Worm (Caenorhabditis elegans) whole organism, mixed stage, embryonic: ENCODE data around the gene pqn-10.

Experiments used
- M03D4.4 ChIP-seq: sonication (generic microtip); optimal IDR thresholded peaks from 2 replicates; lab custom pipeline; 2017; ENCODE audit warnings: mild to moderate bottlenecking, missing genetic modification characterization, missing compliant biosample characterization
- bed-3 ChIP-seq: fragments of 200-800 bp; sonication (Bioruptor generic); optimal IDR thresholded peaks from 3 replicates; lab custom pipeline; 2018; ENCODE audit warnings: mild to moderate bottlenecking, missing genetic modification characterization, moderate library complexity, missing compliant biosample characterization
- blmp-1 ChIP-seq: fragments of 150-350 bp; optimal IDR thresholded peaks from 2 replicates; lab custom pipeline; 2014; ENCODE audit warnings: missing biosample characterization, missing genetic modification characterization
- ceh-39 ChIP-seq: fragments of 150-350 bp; optimal IDR thresholded peaks from 2 replicates; lab custom pipeline; 2014; ENCODE audit warnings: missing biosample characterization, missing genetic modification characterization
- ceh-43 ChIP-seq: fragments of 200-800 bp; sonication (Bioruptor generic); optimal IDR thresholded peaks from 2 replicates; lab custom pipeline; 2018; ENCODE audit warnings: mild to moderate bottlenecking, missing genetic modification characterization, moderate library complexity, missing compliant biosample characterization
- ceh-83 ChIP-seq: fragments of 200-800 bp; sonication (Bioruptor generic); optimal IDR thresholded peaks from 2 replicates; lab custom pipeline; 2018; ENCODE audit warnings: mild to moderate bottlenecking, missing genetic modification characterization, missing compliant biosample characterization
- ces-1 ChIP-seq: fragments of 150-350 bp; optimal IDR thresholded peaks from 2 replicates; lab custom pipeline; 2014; ENCODE audit warnings: missing biosample characterization, missing genetic modification reagents, missing genetic modification characterization
- cnd-1 ChIP-seq: fragments of 200-800 bp; sonication (Bioruptor generic); optimal IDR thresholded peaks from 2 replicates; lab custom pipeline; 2018; ENCODE audit warnings: mild to moderate bottlenecking, missing genetic modification characterization, missing compliant biosample characterization
- drap-1 ChIP-seq: fragments of 200-800 bp; sonication (Bioruptor generic); optimal IDR thresholded peaks from 3 replicates; lab custom pipeline; 2018; ENCODE audit warnings: mild to moderate bottlenecking, missing genetic modification characterization, missing compliant biosample characterization
- elt-1 ChIP-seq: sonication (generic microtip); optimal IDR thresholded peaks from 2 replicates; lab custom pipeline; 2017; ENCODE audit warnings: missing genetic modification characterization, mild to moderate bottlenecking, missing compliant biosample characterization, antibody characterized with exemption, moderate library complexity, borderline replicate concordance; ENCODE audit not compliant: insufficient read depth
- flh-1 ChIP-seq: fragments of 200-800 bp; sonication (Bioruptor generic); optimal IDR thresholded peaks from 2 replicates; lab custom pipeline; 2018; ENCODE audit warnings: mild to moderate bottlenecking, missing genetic modification characterization, moderate library complexity, missing compliant biosample characterization
- ham-2 ChIP-seq: fragments of 200-800 bp; sonication (Bioruptor generic); optimal IDR thresholded peaks from 2 replicates; lab custom pipeline; 2018; ENCODE audit warnings: mild to moderate bottlenecking, missing genetic modification characterization, missing compliant biosample characterization
- hlh-1 ChIP-seq: fragments of 150-350 bp; optimal IDR thresholded peaks from 2 replicates; lab custom pipeline; 2014; ENCODE audit warnings: missing biosample characterization, missing genetic modification reagents, missing genetic modification characterization
- lin-13 ChIP-seq: fragments of 150-350 bp; optimal IDR thresholded peaks from 2 replicates; lab custom pipeline; 2014; ENCODE audit warnings: missing biosample characterization, missing genetic modification characterization
- lin-32 ChIP-seq: fragments of 200-800 bp; sonication (Bioruptor generic); optimal IDR thresholded peaks from 2 replicates; lab custom pipeline; 2018; ENCODE audit warnings: mild to moderate bottlenecking, missing genetic modification characterization, missing compliant biosample characterization
- lsy-2 ChIP-seq: fragments of 150-350 bp; optimal IDR thresholded peaks from 2 replicates; lab custom pipeline; 2014; ENCODE audit warnings: missing biosample characterization, missing genetic modification characterization
- mep-1 ChIP-seq: fragments of 150-350 bp; optimal IDR thresholded peaks from 2 replicates; lab custom pipeline; 2017; ENCODE audit warnings: missing biosample characterization, missing genetic modification reagents, missing genetic modification characterization, inconsistent platforms
- mls-2 ChIP-seq: sonication (generic microtip); optimal IDR thresholded peaks from 2 replicates; lab custom pipeline; 2016; ENCODE audit warnings: mild to moderate bottlenecking, missing genetic modification characterization, moderate library complexity, missing compliant biosample characterization
- nhr-12 ChIP-seq: fragments of 150-350 bp; optimal IDR thresholded peaks from 2 replicates; lab custom pipeline; 2014; ENCODE audit warnings: missing biosample characterization, missing genetic modification characterization
- nhr-2 ChIP-seq: fragments of 150-350 bp; optimal IDR thresholded peaks from 2 replicates; lab custom pipeline; 2014; ENCODE audit warnings: missing biosample characterization, missing genetic modification characterization
- nhr-237 ChIP-seq: fragments of 150-350 bp; optimal IDR thresholded peaks from 2 replicates; lab custom pipeline; 2014; ENCODE audit warnings: missing biosample characterization, missing genetic modification characterization
- pha-4 ChIP-seq: fragments of 150-350 bp; optimal IDR thresholded peaks from 2 replicates; lab custom pipeline; 2018; ENCODE audit warnings: missing biosample characterization, missing genetic modification reagents, missing genetic modification characterization
- sem-2 ChIP-seq: fragments of 200-800 bp; sonication (Bioruptor generic); optimal IDR thresholded peaks from 2 replicates; lab custom pipeline; 2018; ENCODE audit warnings: mild to moderate bottlenecking, missing genetic modification characterization, missing compliant biosample characterization
- snpc-4 ChIP-seq: fragments of 150-350 bp; optimal IDR thresholded peaks from 2 replicates; lab custom pipeline; 2014; ENCODE audit warnings: missing biosample characterization, missing genetic modification characterization
- sptf-1 ChIP-seq: sonication (generic microtip); optimal IDR thresholded peaks from 2 replicates; lab custom pipeline; 2017; ENCODE audit warnings: mild to moderate bottlenecking, missing genetic modification characterization, moderate library complexity, missing compliant biosample characterization
- tbx-8 ChIP-seq: fragments of 200-800 bp; sonication (Bioruptor generic); optimal IDR thresholded peaks from 2 replicates; lab custom pipeline; 2018; ENCODE audit warnings: mild to moderate bottlenecking, missing genetic modification characterization, moderate library complexity, missing compliant biosample characterization
- unc-120 ChIP-seq: sonication (generic microtip); optimal IDR thresholded peaks from 2 replicates; lab custom pipeline; 2017; ENCODE audit warnings: missing genetic modification characterization, missing compliant biosample characterization; ENCODE audit not compliant: poor library complexity, severe bottlenecking
- unc-39 ChIP-seq: fragments of 150-350 bp; optimal IDR thresholded peaks from 2 replicates; lab custom pipeline; 2014; ENCODE audit warnings: missing biosample characterization, missing genetic modification characterization
- unc-62 ChIP-seq: fragments of 150-350 bp; optimal IDR thresholded peaks from 2 replicates; lab custom pipeline; 2014; ENCODE audit warnings: missing biosample characterization, missing genetic modification reagents, missing genetic modification characterization
- zip-8 ChIP-seq: fragments of 150-350 bp; optimal IDR thresholded peaks from 2 replicates; lab custom pipeline; 2014; ENCODE audit warnings: missing biosample characterization, missing genetic modification characterization
- ztf-11 ChIP-seq: fragments of 150-350 bp; optimal IDR thresholded peaks from 2 replicates; lab custom pipeline; 2014; ENCODE audit warnings: missing biosample characterization, missing genetic modification characterization

Gene pqn-10

DNA sequence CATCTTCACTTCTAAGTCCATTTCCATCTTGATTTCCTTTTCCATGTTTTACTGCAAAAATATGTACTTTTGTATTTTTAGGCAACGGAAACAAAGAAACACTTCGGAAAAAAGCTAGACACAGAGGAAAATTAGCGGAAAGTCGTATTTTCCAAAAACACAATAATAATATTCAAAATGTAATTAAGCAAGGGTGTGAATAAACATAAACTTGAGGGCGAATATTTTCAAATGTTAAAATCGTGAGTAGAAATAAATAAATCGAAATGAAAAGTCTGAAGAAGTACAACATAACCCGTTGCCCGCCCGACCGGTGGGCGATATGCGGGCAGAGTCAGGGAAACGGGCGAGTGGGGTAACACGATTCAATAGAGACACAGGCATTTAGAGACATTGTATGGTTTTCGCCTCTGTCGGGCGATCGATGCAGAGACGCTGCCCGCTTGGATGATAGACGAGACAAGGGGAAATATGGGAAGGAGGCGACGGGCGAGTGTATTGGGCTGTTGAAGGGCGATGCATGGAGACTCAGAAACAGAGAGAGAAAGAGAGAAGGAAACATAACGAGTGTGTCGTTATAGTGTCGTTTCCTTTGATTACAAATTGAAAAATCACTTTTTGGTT is 9.1 kb downstream of the pqn-10 start, which contains the start of gene C09E7.4:
Gene C09E7.4 (minus strand): TSS at position 51 of the 624 bp plus-strand sequence.
- TF ChIP-seq ceh-43 (GFP tag; lab: Kevin White, UChicago) (no peak), sem-2 (GFP tag; lab: Kevin White, UChicago) (no peak), pha-4 (tag; lab: Kevin White, UChicago) (peak; percentile 66), bed-3 (GFP tag; lab: Kevin White, UChicago) (no peak), unc-62 (GFP tag; lab: Kevin White, UChicago) (peak; percentile 55), mep-1 (tag; lab: Kevin White, UChicago) (peak; percentile 35), ceh-83 (GFP tag; lab: Kevin White, UChicago) (no peak), lin-32 (GFP tag; lab: Kevin White, UChicago) (peak; percentile 8), lin-13 (peak; percentile 35), tbx-8 (GFP tag; lab: Kevin White, UChicago) (no peak), zip-8 (no peak), lsy-2 (peak; percentile 17), nhr-237 (tag; lab: Kevin White, UChicago) (no peak), elt-1 (tag; lab: Kevin White, UChicago) (no peak), cnd-1 (tag; lab: Kevin White, UChicago) (peak; percentile 59), sptf-1 (tag; lab: Kevin White, UChicago) (peak; percentile 61), nhr-2 (tag; lab: Kevin White, UChicago) (peak; percentile 34), ceh-39 (tag; lab: Kevin White, UChicago) (no peak), M03D4.4 (peak; percentile 45), hlh-1 (no peak), drap-1 (GFP tag; lab: Kevin White, UChicago) (peak; percentile 16), ces-1 (GFP tag; lab: Kevin White, UChicago) (peak; percentile 40), ham-2 (GFP tag; lab: Kevin White, UChicago) (peak; percentile 5), flh-1 (GFP tag; lab: Kevin White, UChicago) (no peak), unc-120 (tag; lab: Kevin White, UChicago) (peak; percentile 53), nhr-12 (no peak), mls-2 (tag; lab: Kevin White, UChicago) (peak; percentile 67)

DNA sequence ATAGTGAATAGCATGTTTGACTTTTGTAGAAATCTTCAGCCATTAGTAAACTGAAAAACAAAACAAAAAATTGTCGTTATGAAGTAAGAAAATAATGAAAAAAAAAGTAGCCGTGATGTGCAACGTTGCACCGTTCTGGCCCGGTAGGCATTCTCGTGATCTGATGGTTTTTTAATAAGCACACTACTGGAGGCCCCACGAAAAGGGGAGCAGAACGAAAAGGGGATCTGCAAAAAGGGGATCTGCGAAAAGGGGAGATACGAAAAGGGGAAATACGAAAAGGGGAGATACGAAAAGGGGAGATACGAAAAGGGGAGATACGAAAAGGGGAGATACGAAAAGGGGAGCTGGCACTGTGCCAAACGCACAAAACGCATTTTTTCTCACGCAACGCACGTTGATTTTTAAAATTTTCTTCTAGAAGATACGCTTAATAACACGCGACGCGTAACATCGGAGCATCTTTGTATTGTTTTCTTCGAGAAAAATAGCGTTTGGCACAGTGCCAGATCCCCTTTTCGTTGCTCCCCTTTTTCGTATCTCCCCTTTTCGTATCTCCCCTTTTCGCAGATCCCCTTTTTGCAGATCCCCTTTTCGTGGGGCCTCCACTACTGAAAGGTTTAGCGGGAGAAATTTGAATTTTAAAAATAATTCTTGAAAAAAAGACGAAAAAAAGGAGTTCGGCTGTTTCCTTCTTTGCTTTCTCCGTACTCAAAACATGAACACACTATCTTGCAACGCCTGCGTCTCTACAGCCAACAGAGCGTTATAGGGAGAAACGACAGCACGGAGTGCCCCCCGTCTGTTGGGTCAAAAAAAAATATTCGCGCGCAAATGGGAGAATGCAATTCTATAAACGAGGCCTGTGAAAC is 23.4 kb downstream of the pqn-10 start, which contains the start of gene C09E7.7:
Gene C09E7.7 (minus strand): TSS at position 57 of the 872 bp plus-strand sequence.
- peak; percentile 47 for TF ChIP-seq cnd-1 (tag; lab: Kevin White, UChicago)
- peak; percentile 38 for TF ChIP-seq mls-2 (tag; lab: Kevin White, UChicago)
- peak; percentile 67 for TF ChIP-seq sptf-1 (tag; lab: Kevin White, UChicago)
- TF ChIP-seq ces-1 (GFP tag; lab: Kevin White, UChicago), result peak; percentile 27
- peak; percentile 35 for TF ChIP-seq drap-1 (GFP tag; lab: Kevin White, UChicago)
- TF ChIP-seq sem-2 (GFP tag; lab: Kevin White, UChicago), result peak; percentile 13
- peak; percentile 40 for TF ChIP-seq lin-13
- TF ChIP-seq, all 35 proteins: peak for 7; not testable (repeated sequence) for 28

DNA sequence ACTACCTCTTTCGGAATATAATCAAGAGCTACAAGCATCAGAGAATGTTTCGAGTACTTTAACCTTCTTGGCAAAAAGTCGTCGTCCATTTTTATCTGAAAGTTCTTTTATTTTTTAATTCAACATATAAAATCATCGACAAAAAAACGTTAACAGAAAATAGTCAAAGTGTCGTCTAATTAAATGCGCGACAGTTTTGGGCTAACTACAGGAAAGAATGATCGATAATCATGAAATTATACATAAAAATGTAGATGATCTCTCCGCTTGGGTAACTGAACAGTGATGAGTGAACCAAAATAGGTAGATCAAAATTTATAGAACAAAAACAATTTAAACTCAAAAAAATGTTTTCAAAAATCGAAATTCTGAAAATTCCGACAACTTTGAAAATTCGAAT is 30.5 kb downstream of the pqn-10 start, which contains the start of gene C09E7.8:
Gene C09E7.8 (minus strand): TSS at position 101 of the 400 bp plus-strand sequence.
- TF ChIP-seq ztf-11 (tag; lab: Kevin White, UChicago) (no peak), ceh-83 (GFP tag; lab: Kevin White, UChicago) (no peak), snpc-4 (tag; lab: Kevin White, UChicago) (no peak), unc-39 (no peak), bed-3 (GFP tag; lab: Kevin White, UChicago) (no peak), blmp-1 (tag; lab: Kevin White, UChicago) (no peak)

DNA sequence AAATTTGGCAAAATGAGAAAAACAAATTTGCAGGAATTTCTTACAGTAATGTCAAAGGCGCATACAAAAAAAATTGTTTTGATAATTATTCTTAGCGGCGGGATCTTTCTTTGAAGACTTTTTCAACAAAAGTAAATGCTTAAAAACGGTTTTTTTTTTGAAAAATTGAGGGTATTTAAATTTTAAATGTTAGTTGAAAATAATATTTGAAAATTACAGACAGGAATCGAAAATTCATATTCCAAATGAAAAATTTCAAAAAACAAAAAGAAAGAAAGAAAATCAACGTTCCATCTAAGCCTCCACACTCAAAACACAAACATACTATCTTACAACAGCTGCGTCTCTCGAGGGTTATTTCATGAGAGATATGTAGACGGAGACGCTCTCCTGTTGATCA is 49.2 kb downstream of the pqn-10 start:
- TF ChIP-seq ceh-43 (GFP tag; lab: Kevin White, UChicago), result no peak
- no peak for TF ChIP-seq ztf-11 (tag; lab: Kevin White, UChicago)
- TF ChIP-seq pha-4 (tag; lab: Kevin White, UChicago), result no peak
- no peak for TF ChIP-seq nhr-2 (tag; lab: Kevin White, UChicago)
- TF ChIP-seq hlh-1, result no peak
- TF ChIP-seq elt-1 (tag; lab: Kevin White, UChicago), result no peak
- no peak for TF ChIP-seq nhr-237 (tag; lab: Kevin White, UChicago)
- no peak for TF ChIP-seq mls-2 (tag; lab: Kevin White, UChicago)
